Fruit fly (Drosophila melanogaster): ENCODE measurements around the gene CG1695.

- TF ChIP-seq CG6276 (GFP tag; optimal IDR thresholded peaks at IDR 0.05) (no peak), Hr38 (GFP tag; optimal IDR thresholded peaks at IDR 0.05) (no peak), Sox15 (GFP tag; optimal IDR thresholded peaks at IDR 0.05) (no peak), Sox102F (GFP tag; optimal IDR thresholded peaks at IDR 0.05) (no peak), Hr39 (GFP tag; optimal IDR thresholded peaks at IDR 0.05) (no peak), Blimp-1 (GFP tag; optimal IDR thresholded peaks at IDR 0.05) (no peak), CG16779 (tag; optimal IDR thresholded peaks at IDR 0.05) (no peak), Lpt (GFP tag; optimal IDR thresholded peaks at IDR 0.05) (no peak), dsx (GFP tag; optimal IDR thresholded peaks at IDR 0.05; ENCODE audit: poor library complexity, severe bottlenecking) (no peak), Hr4 (GFP tag; optimal IDR thresholded peaks at IDR 0.05) (no peak), CG11902 (GFP tag; optimal IDR thresholded peaks at IDR 0.05) (no peak)
These were observed 14.9 kb upstream of the CG1695 start, which contains the start of gene Obp19c for dm6 chrX:20418864-20419263.

Data from whole organism, prepupa.